Fruit fly (Drosophila melanogaster) whole organism, prepupa: ENCODE data around the gene CG14210.

Experiments
- CG15336 ChIP-seq: fragments of 200-800 bp; sonication (Bioruptor generic); IDR thresholded peaks from 2 replicates; pipeline ENCODE4 v1.3.6; 2022; ENCODE audit warnings: missing biosample characterization, missing genetic modification characterization
- CG1621 ChIP-seq: fragments of 200-800 bp; sonication (Bioruptor generic); optimal IDR thresholded peaks from 3 replicates; lab custom pipeline; 2018; ENCODE audit warnings: missing biosample characterization, mild to moderate bottlenecking, missing genetic modification characterization
- CG31627 ChIP-seq: fragments of 200-800 bp; sonication (Bioruptor generic); optimal IDR thresholded peaks from 3 replicates; lab custom pipeline; 2016; ENCODE audit warnings: missing biosample characterization, missing genetic modification characterization
- CG34406 ChIP-seq: fragments of 200-800 bp; sonication (Bioruptor generic); optimal IDR thresholded peaks from 3 replicates; lab custom pipeline; 2016; ENCODE audit warnings: missing biosample characterization, missing genetic modification characterization
- CG3919 ChIP-seq: fragments of 200-800 bp; sonication (Bioruptor generic); optimal IDR thresholded peaks from 3 replicates; lab custom pipeline; 2016; ENCODE audit warnings: missing biosample characterization, missing genetic modification characterization
- CG4318 ChIP-seq: fragments of 200-800 bp; sonication (Bioruptor generic); optimal IDR thresholded peaks from 3 replicates; lab custom pipeline; 2017; ENCODE audit warnings: missing biosample characterization, mild to moderate bottlenecking, missing genetic modification characterization
- CG6163 ChIP-seq: fragments of 200-800 bp; sonication (Bioruptor generic); IDR thresholded peaks from 3 replicates; pipeline ENCODE4 v1.3.6; 2022; ENCODE audit warnings: missing biosample characterization, missing genetic modification characterization
- CG6808 ChIP-seq: fragments of 200-800 bp; sonication (Bioruptor generic); optimal IDR thresholded peaks from 3 replicates; lab custom pipeline; 2017; ENCODE audit warnings: missing biosample characterization, missing genetic modification characterization, mild to moderate bottlenecking, moderate library complexity, missing genetic modification reagents
- CG8319 ChIP-seq: fragments of 200-800 bp; sonication (Bioruptor generic); optimal IDR thresholded peaks from 3 replicates; lab custom pipeline; 2016; ENCODE audit warnings: missing biosample characterization, missing genetic modification characterization
- CG8632 ChIP-seq: fragments of 200-800 bp; sonication (Bioruptor generic); optimal IDR thresholded peaks from 3 replicates; lab custom pipeline; 2016; ENCODE audit warnings: missing biosample characterization, missing genetic modification characterization
- CG9139 ChIP-seq: fragments of 200-800 bp; sonication (Bioruptor generic); optimal IDR thresholded peaks from 3 replicates; lab custom pipeline; 2017; ENCODE audit warnings: missing biosample characterization, mild to moderate bottlenecking, missing genetic modification characterization
- Eip75B ChIP-seq: fragments of 200-800 bp; sonication (Bioruptor generic); optimal IDR thresholded peaks from 3 replicates; lab custom pipeline; 2016; ENCODE audit warnings: missing biosample characterization, missing genetic modification characterization
- Eip78C ChIP-seq: fragments of 200-800 bp; sonication (Bioruptor generic); peaks from one replicate; lab custom pipeline; 2016; ENCODE audit warnings: missing biosample characterization, missing genetic modification characterization
- Eip93F ChIP-seq: fragments of 200-800 bp; sonication (Bioruptor generic); optimal IDR thresholded peaks from 2 replicates; lab custom pipeline; 2016; ENCODE audit warnings: missing biosample characterization, mild to moderate bottlenecking, missing genetic modification characterization
- Ets96B ChIP-seq: fragments of 200-800 bp; optimal IDR thresholded peaks from 2 replicates; lab custom pipeline; 2019; ENCODE audit warnings: missing biosample characterization, mild to moderate bottlenecking, missing genetic modification characterization, moderate library complexity
- Gug ChIP-seq: fragments of 200-800 bp; sonication (Bioruptor generic); IDR thresholded peaks from 2 replicates; pipeline ENCODE4 v1.3.6; 2022; ENCODE audit warnings: missing biosample characterization, missing genetic modification characterization
- Hr38 ChIP-seq: sonication (Bioruptor generic); optimal IDR thresholded peaks from 2 replicates; lab custom pipeline; 2016; ENCODE audit warnings: missing biosample characterization, missing genetic modification characterization
- Hr39 ChIP-seq: fragments of 200-800 bp; sonication (Bioruptor generic); optimal IDR thresholded peaks from 2 replicates; lab custom pipeline; 2016; ENCODE audit warnings: missing biosample characterization, missing genetic modification characterization
- Lpt ChIP-seq: fragments of 200-800 bp; sonication (Bioruptor generic); optimal IDR thresholded peaks from 3 replicates; lab custom pipeline; 2016; ENCODE audit warnings: missing biosample characterization, missing genetic modification characterization
- Met ChIP-seq: fragments of 200-800 bp; sonication (Bioruptor generic); optimal IDR thresholded peaks from 3 replicates; lab custom pipeline; 2016; ENCODE audit warnings: missing biosample characterization, missing genetic modification characterization
- Smox ChIP-seq: fragments of 200-800 bp; sonication (Bioruptor generic); optimal IDR thresholded peaks from 3 replicates; lab custom pipeline; 2016; ENCODE audit warnings: missing biosample characterization, missing genetic modification characterization
- Sox14 ChIP-seq: fragments of 200-800 bp; sonication (Bioruptor generic); optimal IDR thresholded peaks from 3 replicates; lab custom pipeline; 2016; ENCODE audit warnings: missing biosample characterization, missing genetic modification characterization
- acj6 ChIP-seq: fragments of 200-800 bp; sonication (Bioruptor generic); optimal IDR thresholded peaks from 3 replicates; lab custom pipeline; 2016; ENCODE audit warnings: missing biosample characterization, missing genetic modification characterization
- cyc ChIP-seq: fragments of 200-800 bp; sonication (Bioruptor generic); optimal IDR thresholded peaks from 3 replicates; lab custom pipeline; 2016; ENCODE audit warnings: missing biosample characterization, missing genetic modification characterization
- dsx ChIP-seq: fragments of 200-800 bp; optimal IDR thresholded peaks from 3 replicates; lab custom pipeline; 2019; ENCODE audit warnings: missing biosample characterization, mild to moderate bottlenecking, missing genetic modification characterization, moderate library complexity; ENCODE audit not compliant: poor library complexity, severe bottlenecking
- eg ChIP-seq: fragments of 200-800 bp; sonication (Bioruptor generic); IDR thresholded peaks from 3 replicates; pipeline ENCODE4 v1.3.6; 2022; ENCODE audit warnings: missing biosample characterization, missing genetic modification characterization
- esn ChIP-seq: fragments of 200-800 bp; sonication (Bioruptor generic); optimal IDR thresholded peaks from 2 replicates; lab custom pipeline; 2016; ENCODE audit warnings: missing biosample characterization, mild to moderate bottlenecking, missing genetic modification characterization, moderate library complexity
- fd59A ChIP-seq: fragments of 200-800 bp; sonication (Bioruptor generic); optimal IDR thresholded peaks from 2 replicates; lab custom pipeline; 2017; ENCODE audit warnings: missing biosample characterization, mild to moderate bottlenecking, missing genetic modification characterization, missing genetic modification reagents
- net ChIP-seq: fragments of 200-800 bp; sonication (Bioruptor generic); optimal IDR thresholded peaks from 3 replicates; lab custom pipeline; 2016; ENCODE audit warnings: missing biosample characterization, missing genetic modification characterization
- salr ChIP-seq, 2 experiments: fragments of 200-800 bp; sonication (Bioruptor generic); optimal IDR thresholded peaks; 3 replicates each; lab custom pipeline; 2016 to 2018; ENCODE audit warnings: missing biosample characterization in 2 of 2, missing genetic modification characterization in 2 of 2, mild to moderate bottlenecking in 1 of 2
- spab ChIP-seq: fragments of 200-800 bp; sonication (Bioruptor generic); optimal IDR thresholded peaks from 2 replicates; lab custom pipeline; 2017; ENCODE audit warnings: missing biosample characterization, mild to moderate bottlenecking, missing genetic modification characterization, missing genetic modification reagents
- ss ChIP-seq, 2 experiments: fragments of 200-800 bp; sonication (Bioruptor generic); optimal IDR thresholded peaks; 2 replicates in 1 of 2; 3 replicates in 1 of 2; lab custom pipeline; 2017 to 2018; ENCODE audit warnings: mild to moderate bottlenecking in 2 of 2, missing biosample characterization in 2 of 2, missing genetic modification characterization in 2 of 2, moderate library complexity in 1 of 2
- svp ChIP-seq: fragments of 200-800 bp; sonication (Bioruptor generic); peaks from one replicate; lab custom pipeline; 2016; ENCODE audit warnings: missing biosample characterization, missing genetic modification characterization

Gene CG14210

dm6 chrX:19615990-19616663, at the start of gene CG14210:
Gene CG14210, plus strand, starts transcription at chrX:19616196.
- no peak for TF ChIP-seq salr (GFP tag; optimal IDR thresholded peaks at IDR 0.05; lab: Kevin White, UChicago)

- no peak for TF ChIP-seq net
- TF ChIP-seq Sox14 (GFP tag; lab: Kevin White, UChicago) = no peak
- no peak for TF ChIP-seq Hr38 (GFP tag; lab: Kevin White, UChicago)
- TF ChIP-seq Gug (GFP tag; lab: Robert Waterston, UW) = no peak
- no peak for TF ChIP-seq CG4318 (GFP tag; lab: Kevin White, UChicago)
- no peak for TF ChIP-seq CG15336 (GFP tag; lab: Robert Waterston, UW)
- no peak for TF ChIP-seq CG3919
- no peak for TF ChIP-seq Ets96B (tag; lab: Kevin White, UChicago)
- no peak for TF ChIP-seq acj6 (GFP tag; lab: Kevin White, UChicago)
- no peak for TF ChIP-seq CG31627 (GFP tag; lab: Kevin White, UChicago)
Measured at dm6 chrX:19573687-19574086, 42.3 kb upstream of the CG14210 start.

- no peak for TF ChIP-seq Lpt
- peak; percentile 14 for TF ChIP-seq cyc (GFP tag; lab: Kevin White, UChicago)
- TF ChIP-seq Eip93F (GFP tag; lab: Kevin White, UChicago) = no peak
- no peak for TF ChIP-seq CG6808 (GFP tag; lab: Kevin White, UChicago)
- TF ChIP-seq Gug (GFP tag; lab: Robert Waterston, UW) = no peak
- peak; percentile 10 for TF ChIP-seq esn (GFP tag; lab: Kevin White, UChicago)
- no peak for TF ChIP-seq Smox (GFP tag; lab: Kevin White, UChicago)
- TF ChIP-seq CG9139 = no peak
Measured at dm6 chrX:19577940-19578632, 37.9 kb upstream of the CG14210 start.

dm6 chrX:19578908-19579647, 36.9 kb upstream of the CG14210 start:
- no peak for TF ChIP-seq svp (GFP tag; lab: Kevin White, UChicago)
- TF ChIP-seq ss (GFP tag; optimal IDR thresholded peaks at IDR 0.05; lab: Kevin White, UChicago) = peak in 1 of 2 experiments; percentile 29
- no peak for TF ChIP-seq CG8319
- no peak for TF ChIP-seq Smox (GFP tag; lab: Kevin White, UChicago)
- peak; percentile 77 for TF ChIP-seq Eip78C

- TF ChIP-seq Met (GFP tag; lab: Kevin White, UChicago) (no peak), eg (GFP tag; lab: Robert Waterston, UW) (no peak), fd59A (GFP tag; lab: Kevin White, UChicago) (no peak), Eip78C (peak; percentile 65), Hr39 (GFP tag; lab: Kevin White, UChicago) (peak; percentile 1), ss (GFP tag; optimal IDR thresholded peaks at IDR 0.05; lab: Kevin White, UChicago) (no peak), acj6 (GFP tag; lab: Kevin White, UChicago) (no peak), dsx (GFP tag; lab: Kevin White, UChicago) (no peak), Eip75B (GFP tag; lab: Kevin White, UChicago) (no peak), CG8632 (GFP tag; lab: Kevin White, UChicago) (no peak), CG31627 (GFP tag; lab: Kevin White, UChicago) (no peak), CG6163 (GFP tag; lab: Robert Waterston, UW) (no peak), CG34406 (GFP tag; lab: Kevin White, UChicago) (no peak), CG1621 (tag; lab: Kevin White, UChicago) (peak; percentile 32), spab (GFP tag; lab: Kevin White, UChicago) (no peak)
Measured at dm6 chrX:19579648-19580301, 36.2 kb upstream of the CG14210 start, which contains the start of gene Tao. Gene Tao, minus strand, starts transcription at chrX:19579800.
